Worm (Caenorhabditis elegans) whole organism, L4 larva: ENCODE data around the gene sra-2.

Experiments used
- D1046.2 ChIP-seq: fragments of 200-800 bp; sonication (Bioruptor generic); IDR thresholded peaks from 2 replicates; pipeline ENCODE4 v1.3.6; 2022; ENCODE audit warnings: missing genetic modification characterization, missing compliant biosample characterization
- F26F4.8 ChIP-seq: fragments of 200-800 bp; sonication (Bioruptor generic); conservative IDR thresholded peaks from 2 replicates; pipeline ENCODE4 v1.3.6; 2022; ENCODE audit warnings: missing genetic modification characterization, missing compliant biosample characterization
- F37D6.2 ChIP-seq: sonication (generic microtip); optimal IDR thresholded peaks from 2 replicates; lab custom pipeline; 2016; ENCODE audit warnings: mild to moderate bottlenecking, missing genetic modification characterization, missing compliant biosample characterization
- F44E2.7 ChIP-seq: fragments of 200-800 bp; sonication (Bioruptor generic); IDR thresholded peaks from 2 replicates; pipeline ENCODE4 v2.1.2; 2022; ENCODE audit warnings: missing genetic modification characterization, missing compliant biosample characterization
- T20F7.1 ChIP-seq: fragments of 200-800 bp; sonication (Bioruptor generic); optimal IDR thresholded peaks from 2 replicates; lab custom pipeline; 2018; ENCODE audit warnings: mild to moderate bottlenecking, missing genetic modification characterization, missing compliant biosample characterization
- T26A8.4 ChIP-seq: fragments of 200-800 bp; sonication (Bioruptor generic); IDR thresholded peaks from 2 replicates; pipeline ENCODE4 v1.3.6; 2022; ENCODE audit warnings: missing genetic modification characterization, missing compliant biosample characterization
- aly-2 ChIP-seq: sonication (generic microtip); optimal IDR thresholded peaks from 2 replicates; lab custom pipeline; 2018; ENCODE audit warnings: missing biosample characterization, missing genetic modification characterization
- ama-1 ChIP-seq: fragments of 150-350 bp; optimal IDR thresholded peaks from 2 replicates; lab custom pipeline; 2014; ENCODE audit warnings: inconsistent platforms, mixed read lengths
- arid-1 ChIP-seq: fragments of 200-800 bp; sonication (Bioruptor generic); conservative IDR thresholded peaks from 2 replicates; pipeline ENCODE4 v1.3.6; 2022; ENCODE audit warnings: missing genetic modification reagents, missing genetic modification characterization, missing compliant biosample characterization
- daf-16 ChIP-seq, 3 experiments: sonication (generic microtip); optimal IDR thresholded peaks; 2 replicates each; lab custom pipeline; 2016 to 2017; ENCODE audit warnings: missing genetic modification characterization in 3 of 3, missing genetic modification reagents in 3 of 3, mild to moderate bottlenecking in 2 of 3, missing compliant biosample characterization in 2 of 3, missing biosample characterization in 1 of 3, moderate library complexity in 1 of 3
- dmd-6 ChIP-seq: fragments of 200-800 bp; sonication (Bioruptor generic); IDR thresholded peaks from 2 replicates; pipeline ENCODE4 v1.3.6; 2022; ENCODE audit warnings: missing genetic modification reagents, missing genetic modification characterization, missing compliant biosample characterization
- dmd-9 ChIP-seq: fragments of 200-800 bp; sonication (Bioruptor generic); IDR thresholded peaks from 2 replicates; pipeline ENCODE4 v1.3.6; 2022; ENCODE audit warnings: missing genetic modification reagents, missing genetic modification characterization, missing compliant biosample characterization
- dpl-1 ChIP-seq: fragments of 150-350 bp; optimal IDR thresholded peaks from 2 replicates; lab custom pipeline; 2014; ENCODE audit warnings: missing biosample characterization, missing genetic modification reagents, missing genetic modification characterization
- dve-1 ChIP-seq: sonication (generic microtip); optimal IDR thresholded peaks from 2 replicates; lab custom pipeline; 2017; ENCODE audit warnings: antibody characterized with exemption, mild to moderate bottlenecking, missing genetic modification characterization, missing compliant biosample characterization; ENCODE audit not compliant: insufficient read depth
- fos-1 ChIP-seq: fragments of 150-350 bp; optimal IDR thresholded peaks from 2 replicates; lab custom pipeline; 2014; ENCODE audit warnings: missing biosample characterization, missing genetic modification characterization
- gei-8 ChIP-seq: fragments of 200-800 bp; sonication (Bioruptor generic); optimal IDR thresholded peaks from 2 replicates; lab custom pipeline; 2018; ENCODE audit warnings: mild to moderate bottlenecking, missing genetic modification characterization, missing compliant biosample characterization
- hif-1 ChIP-seq, 2 experiments: sonication (generic microtip); optimal IDR thresholded peaks; 2 replicates each; lab custom pipeline; 2016 to 2017; ENCODE audit warnings: missing compliant biosample characterization in 2 of 2, missing genetic modification characterization in 2 of 2, missing genetic modification reagents in 2 of 2, missing genotype in 2 of 2, mild to moderate bottlenecking in 1 of 2
- hlh-11 ChIP-seq: fragments of 200-800 bp; sonication (Bioruptor generic); optimal IDR thresholded peaks from 2 replicates; lab custom pipeline; 2018; ENCODE audit warnings: mild to moderate bottlenecking, missing genetic modification characterization, missing compliant biosample characterization
- jun-1 ChIP-seq: fragments of 150-350 bp; optimal IDR thresholded peaks from 2 replicates; lab custom pipeline; 2014; ENCODE audit warnings: missing biosample characterization, missing genetic modification reagents, missing genetic modification characterization
- lim-7 ChIP-seq: fragments of 200-800 bp; sonication (Bioruptor generic); IDR thresholded peaks from 2 replicates; pipeline ENCODE4 v1.3.6; 2022; ENCODE audit warnings: missing genetic modification characterization, missing compliant biosample characterization
- lin-1 ChIP-seq: fragments of 200-800 bp; sonication (Bioruptor generic); IDR thresholded peaks from 2 replicates; pipeline ENCODE4 v1.3.6; 2022; ENCODE audit warnings: missing genetic modification reagents, missing genetic modification characterization, missing compliant biosample characterization
- lin-13 ChIP-seq: fragments of 150-350 bp; optimal IDR thresholded peaks from 2 replicates; lab custom pipeline; 2014; ENCODE audit warnings: missing biosample characterization, missing genetic modification reagents, missing genetic modification characterization
- lin-29 ChIP-seq: fragments of 200-800 bp; sonication (Bioruptor generic); IDR thresholded peaks from 2 replicates; pipeline ENCODE4 v1.3.6; 2022; ENCODE audit warnings: missing genetic modification reagents, missing genetic modification characterization, missing compliant biosample characterization
- lir-3 ChIP-seq: sonication (generic microtip); optimal IDR thresholded peaks from 2 replicates; lab custom pipeline; 2016; ENCODE audit warnings: mild to moderate bottlenecking, missing genetic modification characterization, missing compliant biosample characterization
- lsy-2 ChIP-seq, 2 experiments: fragments of 150-350 bp in 1 of 2; sonication (generic microtip) in 1 of 2; optimal IDR thresholded peaks; 2 replicates each; lab custom pipeline; 2014 to 2017; ENCODE audit warnings: missing biosample characterization in 2 of 2, missing genetic modification characterization in 2 of 2
- madf-9 ChIP-seq: fragments of 200-800 bp; sonication (Bioruptor generic); conservative IDR thresholded peaks from 2 replicates; pipeline ENCODE4 v1.3.6; 2022; ENCODE audit warnings: missing genetic modification reagents, missing genetic modification characterization, missing compliant biosample characterization
- mdl-1 ChIP-seq, 2 experiments: fragments of 150-350 bp in 1 of 2; sonication (generic microtip) in 1 of 2; optimal IDR thresholded peaks; 2 replicates each; lab custom pipeline; 2014 to 2017; ENCODE audit warnings: missing biosample characterization in 2 of 2, missing genetic modification characterization in 2 of 2
- mdt-29 ChIP-seq: fragments of 200-800 bp; sonication (Bioruptor generic); IDR thresholded peaks from 2 replicates; pipeline ENCODE4 v1.3.6; 2022; ENCODE audit warnings: missing genetic modification reagents, missing genetic modification characterization, missing compliant biosample characterization
- mes-2 ChIP-seq: sonication (generic microtip); optimal IDR thresholded peaks from 2 replicates; lab custom pipeline; 2016; ENCODE audit warnings: missing genotype, mild to moderate bottlenecking, missing genetic modification characterization, missing compliant biosample characterization; ENCODE audit not compliant: poor library complexity, severe bottlenecking
- mxl-2 ChIP-seq: fragments of 200-800 bp; sonication (Bioruptor generic); conservative IDR thresholded peaks from 2 replicates; pipeline ENCODE4 v1.3.6; 2022; ENCODE audit warnings: missing genetic modification reagents, missing genetic modification characterization, missing compliant biosample characterization
- nhr-102 ChIP-seq: sonication (generic microtip); optimal IDR thresholded peaks from 2 replicates; lab custom pipeline; 2016; ENCODE audit warnings: mild to moderate bottlenecking, missing genetic modification characterization, moderate library complexity, missing compliant biosample characterization
- nhr-11 ChIP-seq: fragments of 150-350 bp; optimal IDR thresholded peaks from 2 replicates; lab custom pipeline; 2014; ENCODE audit warnings: missing biosample characterization, missing genetic modification characterization
- nhr-237 ChIP-seq: sonication (generic microtip); optimal IDR thresholded peaks from 2 replicates; lab custom pipeline; 2017; ENCODE audit warnings: missing biosample characterization, missing genetic modification characterization
- nhr-28 ChIP-seq: fragments of 150-350 bp; optimal IDR thresholded peaks from 2 replicates; lab custom pipeline; 2014; ENCODE audit warnings: missing biosample characterization, missing genetic modification characterization
- nhr-41 ChIP-seq: fragments of 200-800 bp; sonication (Bioruptor generic); IDR thresholded peaks from 2 replicates; pipeline ENCODE4 v1.3.6; 2022; ENCODE audit warnings: missing genetic modification reagents, missing genetic modification characterization, missing compliant biosample characterization
- nhr-48 ChIP-seq: sonication (generic microtip); optimal IDR thresholded peaks from 2 replicates; lab custom pipeline; 2016; ENCODE audit warnings: mild to moderate bottlenecking, missing genetic modification characterization, missing compliant biosample characterization
- nhr-76 ChIP-seq: fragments of 150-350 bp; optimal IDR thresholded peaks from 2 replicates; lab custom pipeline; 2014; ENCODE audit warnings: missing biosample characterization, missing genetic modification characterization
- nhr-77 ChIP-seq: fragments of 150-350 bp; optimal IDR thresholded peaks from 2 replicates; lab custom pipeline; 2014; ENCODE audit warnings: missing biosample characterization, missing genetic modification characterization
- pha-4 ChIP-seq, 2 experiments: fragments of 150-350 bp in 1 of 2; fragments of 200-800 bp in 1 of 2; sonication (Bioruptor generic) in 1 of 2; IDR thresholded peaks in 1 of 2; optimal IDR thresholded peaks in 1 of 2; 2 replicates each; pipeline versions ENCODE4 v1.3.6 to Lab custom; 2014 to 2022; ENCODE audit warnings: missing genetic modification characterization in 2 of 2, missing genetic modification reagents in 2 of 2, missing biosample characterization in 1 of 2, missing compliant biosample characterization in 1 of 2
- php-3 ChIP-seq: fragments of 200-800 bp; sonication (Bioruptor generic); IDR thresholded peaks from 2 replicates; pipeline ENCODE4 v1.3.6; 2022; ENCODE audit warnings: missing genetic modification reagents, missing genetic modification characterization, missing compliant biosample characterization
- pqm-1 ChIP-seq: sonication (generic microtip); optimal IDR thresholded peaks from 2 replicates; lab custom pipeline; 2017; ENCODE audit warnings: missing biosample characterization, missing genetic modification characterization
- rbr-2 ChIP-seq: sonication (generic microtip); optimal IDR thresholded peaks from 2 replicates; lab custom pipeline; 2016; ENCODE audit warnings: missing genotype, missing genetic modification characterization, missing compliant biosample characterization
- sdz-12 ChIP-seq: fragments of 200-800 bp; sonication (Bioruptor generic); optimal IDR thresholded peaks from 2 replicates; lab custom pipeline; 2018; ENCODE audit warnings: mild to moderate bottlenecking, missing genetic modification characterization, missing compliant biosample characterization
- set-16 ChIP-seq: fragments of 200-800 bp; sonication (Bioruptor generic); IDR thresholded peaks from 2 replicates; pipeline ENCODE4 v1.3.6; 2022; ENCODE audit warnings: missing genetic modification reagents, missing genetic modification characterization, missing compliant biosample characterization
- snpc-4 ChIP-seq: fragments of 150-350 bp; optimal IDR thresholded peaks from 2 replicates; lab custom pipeline; 2014; ENCODE audit warnings: missing biosample characterization, missing genetic modification characterization
- spr-1 ChIP-seq: sonication (generic microtip); optimal IDR thresholded peaks from 2 replicates; lab custom pipeline; 2016; ENCODE audit warnings: mild to moderate bottlenecking, missing genetic modification characterization, missing compliant biosample characterization
- tra-1 ChIP-seq: fragments of 200-800 bp; sonication (Bioruptor generic); IDR thresholded peaks from 2 replicates; pipeline ENCODE4 v1.3.6; 2022; ENCODE audit warnings: missing genetic modification reagents, missing genetic modification characterization, missing compliant biosample characterization
- zag-1 ChIP-seq: fragments of 150-350 bp; optimal IDR thresholded peaks from 2 replicates; lab custom pipeline; 2014; ENCODE audit warnings: missing biosample characterization, missing genetic modification characterization
- zfp-3 ChIP-seq: fragments of 200-800 bp; sonication (Bioruptor generic); conservative IDR thresholded peaks from 2 replicates; pipeline ENCODE4 v1.3.6; 2022; ENCODE audit warnings: missing genetic modification reagents, missing genetic modification characterization, missing compliant biosample characterization
- zip-2 ChIP-seq: fragments of 150-350 bp; optimal IDR thresholded peaks from 2 replicates; lab custom pipeline; 2014; ENCODE audit warnings: missing biosample characterization, missing genetic modification characterization

The sra-2 gene

DNA sequence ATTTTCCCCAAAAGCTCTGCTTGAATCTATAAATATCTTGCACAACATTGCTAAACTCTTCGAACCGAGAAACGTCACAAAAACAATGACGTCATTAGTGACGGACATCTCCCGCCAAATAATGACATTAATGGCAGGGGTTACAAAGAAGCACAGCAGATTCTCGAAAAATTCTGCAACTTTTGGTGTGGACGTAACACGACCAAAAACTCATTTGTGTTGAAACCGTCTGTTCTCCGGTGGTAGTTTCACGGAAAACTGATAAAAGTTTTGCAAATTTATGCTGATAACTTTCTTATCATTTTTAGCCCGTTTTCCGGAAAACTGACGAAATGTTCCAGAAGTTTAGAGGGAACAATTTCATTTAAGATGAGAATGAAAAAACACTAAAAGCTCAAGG lies 30.0 kb upstream of the sra-2 start:
- TF ChIP-seq T20F7.1 (GFP tag; lab: Kevin White, UChicago) (no peak), ama-1 (lab: Kevin White, UChicago) (no peak), mxl-2 (GFP tag; lab: Robert Waterston, UW) (no peak), daf-16 (GFP tag; optimal IDR thresholded peaks at IDR 0.05; lab: Kevin White, UChicago) (no peak), daf-16 (tag; optimal IDR thresholded peaks at IDR 0.05; lab: Kevin White, UChicago) (peak; percentile 31), tra-1 (GFP tag; lab: Robert Waterston, UW) (no peak), dmd-9 (GFP tag; lab: Robert Waterston, UW) (no peak), jun-1 (tag; lab: Kevin White, UChicago) (no peak), D1046.2 (GFP tag; lab: Robert Waterston, UW) (no peak), dmd-6 (GFP tag; lab: Robert Waterston, UW) (peak; percentile 90), zfp-3 (GFP tag; lab: Robert Waterston, UW) (no peak), F44E2.7 (GFP tag; lab: Robert Waterston, UW) (no peak), lsy-2 (tag; optimal IDR thresholded peaks at IDR 0.05; lab: Kevin White, UChicago) (peak in 1 of 2 experiments; percentile 15), zag-1 (tag; lab: Kevin White, UChicago) (no peak), dve-1 (tag; lab: Kevin White, UChicago) (peak; percentile 32), pqm-1 (tag; lab: Kevin White, UChicago) (no peak), spr-1 (tag; lab: Kevin White, UChicago) (no peak), lin-13 (GFP tag; lab: Kevin White, UChicago) (no peak), F26F4.8 (no peak), dpl-1 (no peak), arid-1 (GFP tag; lab: Robert Waterston, UW) (no peak), rbr-2 (tag; lab: Kevin White, UChicago) (no peak), lim-7 (no peak), hlh-11 (peak; percentile 60), nhr-76 (tag; lab: Kevin White, UChicago) (no peak), T26A8.4 (GFP tag; lab: Robert Waterston, UW) (no peak), set-16 (GFP tag; lab: Robert Waterston, UW) (no peak), aly-2 (tag; lab: Kevin White, UChicago) (no peak), sdz-12 (GFP tag; lab: Kevin White, UChicago) (no peak), php-3 (GFP tag; lab: Robert Waterston, UW) (0 out of 2 replicates have a peak, but pooled peaks have one; percentile 13), mdt-29 (GFP tag; lab: Robert Waterston, UW) (0 out of 2 replicates have a peak, but pooled peaks have one; percentile 25), nhr-28 (tag; lab: Kevin White, UChicago) (peak; percentile 45), nhr-77 (tag; lab: Kevin White, UChicago) (no peak), lin-29 (GFP tag; lab: Robert Waterston, UW) (no peak), F37D6.2 (tag; lab: Kevin White, UChicago) (no peak), nhr-237 (no peak), zip-2 (tag; lab: Kevin White, UChicago) (no peak)

DNA sequence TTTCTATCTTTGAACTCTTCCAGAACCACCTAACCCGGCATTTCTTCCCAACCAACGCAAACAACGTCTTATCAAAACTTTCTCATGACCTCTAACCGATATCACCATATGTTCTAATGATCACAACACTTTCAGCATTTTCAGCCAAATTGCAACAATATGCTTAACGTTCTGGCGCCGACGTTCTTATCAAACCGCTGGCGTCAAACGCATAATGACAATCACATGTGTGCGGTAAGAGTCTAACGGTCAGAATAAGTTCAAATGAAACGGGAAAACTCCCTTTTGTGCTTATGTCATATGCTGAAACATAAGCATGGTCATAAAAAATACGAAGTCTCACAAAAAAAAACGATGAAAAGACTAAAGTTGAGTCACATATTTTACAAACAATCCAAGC lies 27.7 kb upstream of the sra-2 start:
- TF ChIP-seq nhr-48 (tag; lab: Kevin White, UChicago), result peak; percentile 86
- TF ChIP-seq tra-1 (GFP tag; lab: Robert Waterston, UW), result peak; percentile 88
- no peak for TF ChIP-seq snpc-4 (tag; lab: Kevin White, UChicago)
- TF ChIP-seq gei-8 (GFP tag; lab: Kevin White, UChicago), result peak; percentile 62
- TF ChIP-seq nhr-102, result peak; percentile 83
- TF ChIP-seq rbr-2 (tag; lab: Kevin White, UChicago), result no peak
- TF ChIP-seq dmd-6 (GFP tag; lab: Robert Waterston, UW), result peak; percentile 98
- TF ChIP-seq F37D6.2 (tag; lab: Kevin White, UChicago), result no peak
- peak; percentile 52 for TF ChIP-seq mes-2 (tag; lab: Kevin White, UChicago)
- TF ChIP-seq lir-3, result no peak
- no peak for TF ChIP-seq pha-4 (GFP tag; IDR thresholded peaks at IDR 0.05; lab: Robert Waterston, UW)
- peak; percentile 44 for TF ChIP-seq pha-4 (tag; optimal IDR thresholded peaks at IDR 0.05; lab: Kevin White, UChicago)
- TF ChIP-seq hif-1 (tag; optimal IDR thresholded peaks at IDR 0.05; lab: Kevin White, UChicago), result peak in 1 of 2 experiments; percentile 49
- peak; percentile 82 for TF ChIP-seq fos-1
- peak; percentile 85 for TF ChIP-seq lin-1 (GFP tag; lab: Robert Waterston, UW)
- no peak for TF ChIP-seq nhr-237
- no peak for TF ChIP-seq zfp-3 (GFP tag; lab: Robert Waterston, UW)
- TF ChIP-seq nhr-41 (GFP tag; lab: Robert Waterston, UW), result peak; percentile 86
- peak; percentile 12 for TF ChIP-seq nhr-11
- TF ChIP-seq madf-9 (GFP tag; lab: Robert Waterston, UW), result no peak
- peak in 1 of 2 experiments; percentile 25 for TF ChIP-seq mdl-1 (tag; optimal IDR thresholded peaks at IDR 0.05; lab: Kevin White, UChicago)
